Worm (Caenorhabditis elegans): ENCODE data around the gene hecd-1.

Gene hecd-1

DNA sequence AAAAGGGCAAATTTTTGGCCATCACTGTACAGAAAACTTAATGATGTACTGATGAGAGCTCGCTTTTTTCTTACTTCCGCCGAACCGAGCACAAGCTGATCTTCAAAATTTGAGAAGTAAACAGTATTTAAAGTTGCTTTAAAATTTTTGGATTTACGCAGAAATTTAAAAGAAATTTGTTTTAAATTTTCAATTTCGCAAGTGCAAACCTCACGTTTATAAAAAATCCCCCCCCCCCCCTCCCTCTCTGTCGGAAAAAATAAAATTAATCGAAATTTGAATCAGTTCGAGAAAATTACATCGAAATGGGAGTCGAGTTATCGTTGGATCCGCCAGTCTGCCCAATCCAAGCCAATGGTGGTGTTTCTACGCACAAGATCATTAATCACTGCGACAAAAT lies 8.8 kb upstream of the hecd-1 start, which contains the start of gene C34D4.3:
TSS of gene C34D4.3 (plus strand) at position 301 of the 400 bp plus-strand sequence.
- TF ChIP-seq unc-62 (GFP tag; optimal IDR thresholded peaks at IDR 0.05) (no peak), Y116A8C.19 (tag; optimal IDR thresholded peaks at IDR 0.05; ENCODE audit: borderline replicate concordance) (no peak), egl-13 (tag; optimal IDR thresholded peaks at IDR 0.05) (no peak), elt-3 (tag; optimal IDR thresholded peaks at IDR 0.05) (no peak), ztf-4 (tag; optimal IDR thresholded peaks at IDR 0.05) (no peak), aha-1 (tag; optimal IDR thresholded peaks at IDR 0.05) (no peak), ces-1 (GFP tag; optimal IDR thresholded peaks at IDR 0.05) (no peak), ceh-88 (GFP tag; IDR thresholded peaks at IDR 0.05) (no peak), unc-98 (GFP tag; IDR thresholded peaks at IDR 0.05) (no peak), mdl-1 (tag; optimal IDR thresholded peaks at IDR 0.05) (no peak), nhr-20 (tag; optimal IDR thresholded peaks at IDR 0.05) (no peak), ceh-82 (tag; optimal IDR thresholded peaks at IDR 0.05) (no peak), C16A3.4 (tag; optimal IDR thresholded peaks at IDR 0.05) (no peak), lin-39 (tag; optimal IDR thresholded peaks at IDR 0.05) (no peak), ztf-11 (tag; optimal IDR thresholded peaks at IDR 0.05) (no peak), ceh-63 (GFP tag; optimal IDR thresholded peaks at IDR 0.05) (no peak), rnt-1 (tag; optimal IDR thresholded peaks at IDR 0.05) (no peak), hlh-4 (tag; optimal IDR thresholded peaks at IDR 0.05) (no peak)

DNA sequence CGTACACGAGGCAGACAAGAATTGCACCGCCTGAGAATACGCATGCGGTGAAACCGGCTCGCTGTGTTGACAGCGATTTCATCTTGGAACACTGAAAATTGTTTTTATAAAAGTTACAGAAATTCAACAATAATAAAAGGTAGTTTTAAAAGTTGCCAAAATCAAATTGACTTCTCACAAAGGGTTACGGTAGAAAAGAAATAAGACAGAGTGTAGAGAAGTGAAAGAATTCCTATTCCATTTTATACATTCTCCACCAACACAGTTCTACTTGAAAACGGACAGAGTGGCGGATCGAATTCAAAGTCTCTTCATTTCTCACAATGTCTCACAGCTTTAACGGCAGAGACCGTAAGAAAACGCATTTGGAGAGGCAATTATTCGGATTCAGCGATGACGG lies 7.9 kb upstream of the hecd-1 start, which contains the start of gene col-113:
TSS of gene col-113 (minus strand) at position 101 of the 400 bp plus-strand sequence.
- no peak for TF ChIP-seq nhr-84 (tag; optimal IDR thresholded peaks at IDR 0.05)
- TF ChIP-seq nhr-85 (tag): peak; percentile 55
- no peak for TF ChIP-seq vab-15 (tag; optimal IDR thresholded peaks at IDR 0.05)
- no peak for TF ChIP-seq aha-1 (tag; optimal IDR thresholded peaks at IDR 0.05)

DNA sequence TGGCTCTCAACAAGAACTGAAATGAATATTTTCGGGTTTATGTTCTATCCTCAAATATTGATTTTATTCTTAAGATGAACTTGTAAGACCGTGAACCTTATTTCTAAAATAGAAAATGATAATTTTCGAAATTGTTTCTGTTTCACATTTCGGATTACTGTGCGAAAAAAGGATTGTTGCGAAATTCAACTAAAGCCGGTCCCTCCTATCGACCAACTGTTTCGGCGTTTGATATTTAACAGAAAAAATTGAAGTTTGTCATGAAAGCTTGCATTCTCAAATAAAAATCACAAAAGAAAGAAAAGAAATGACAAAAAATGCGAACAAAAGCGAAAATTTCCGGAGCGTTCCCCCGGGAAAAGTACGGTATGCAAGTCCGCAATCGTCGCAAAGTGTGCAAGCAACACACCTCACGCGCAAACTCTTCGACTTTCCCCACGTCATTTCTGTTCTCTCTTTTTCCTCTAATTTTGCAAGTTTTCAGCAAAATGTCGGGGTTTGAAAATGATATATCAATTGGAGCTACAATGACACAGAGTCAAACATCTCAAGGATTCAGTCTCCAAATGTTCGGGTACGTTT lies 4.6 kb upstream of the hecd-1 start, which contains the start of gene C34D4.4:
TSS of gene C34D4.4 (plus strand) at position 342 of the 582 bp plus-strand sequence.
- TF ChIP-seq rnt-1 (tag; optimal IDR thresholded peaks at IDR 0.05) (peak; percentile 19), isw-1 (GFP tag; IDR thresholded peaks at IDR 0.05) (peak; percentile 17; the same call in 1 of the 2 replicates), mep-1 (tag; optimal IDR thresholded peaks at IDR 0.05) (peak; percentile 20), fkh-8 (tag; optimal IDR thresholded peaks at IDR 0.05) (peak; percentile 31), efl-1 (optimal IDR thresholded peaks at IDR 0.05) (peak; percentile 61 to 64), efl-1 (GFP tag; optimal IDR thresholded peaks at IDR 0.05 in 1 of 2) (peak; percentile 61 to 95), xbp-1 (tag; optimal IDR thresholded peaks at IDR 0.05) (peak; percentile 9), elt-2 (tag; optimal IDR thresholded peaks at IDR 0.05) (no peak), zip-4 (GFP tag; optimal IDR thresholded peaks at IDR 0.05) (peak; percentile 61), skn-1 (tag; optimal IDR thresholded peaks at IDR 0.05) (peak; percentile 39), lin-15B (tag; optimal IDR thresholded peaks at IDR 0.05) (peak; percentile 35), F16B12.6 (tag; optimal IDR thresholded peaks at IDR 0.05) (peak; percentile 92), unc-130 (tag; optimal IDR thresholded peaks at IDR 0.05) (peak; percentile 22), hpl-2 (GFP tag; optimal IDR thresholded peaks at IDR 0.05) (no peak), hlh-4 (tag; optimal IDR thresholded peaks at IDR 0.05) (no peak), dpl-1 (GFP tag; optimal IDR thresholded peaks at IDR 0.05) (peak; percentile 32 to 60 (median 58)), blmp-1 (tag; optimal IDR thresholded peaks at IDR 0.05) (peak; percentile 65), ceh-82 (tag; optimal IDR thresholded peaks at IDR 0.05) (peak in 2 of 3 experiments; percentile 3 to 48), lin-13 (GFP tag; optimal IDR thresholded peaks at IDR 0.05) (peak; percentile 15), lir-3 (tag; optimal IDR thresholded peaks at IDR 0.05; ENCODE audit: poor library complexity) (no peak), efl-3 (GFP tag; optimal IDR thresholded peaks at IDR 0.05) (no peak), lin-35 (GFP tag; optimal IDR thresholded peaks at IDR 0.05) (peak; percentile 57 to 72), nhr-47 (tag; optimal IDR thresholded peaks at IDR 0.05) (peak; percentile 45), snpc-4 (tag; optimal IDR thresholded peaks at IDR 0.05) (peak; percentile 3), fos-1 (tag; optimal IDR thresholded peaks at IDR 0.05) (no peak), lin-14 (GFP tag; optimal IDR thresholded peaks at IDR 0.05) (peak; percentile 53), sptf-1 (tag; optimal IDR thresholded peaks at IDR 0.05) (no peak), nhr-237 (tag; optimal IDR thresholded peaks at IDR 0.05) (no peak), nhr-71 (tag; optimal IDR thresholded peaks at IDR 0.05) (peak; percentile 36), lsy-2 (tag; optimal IDR thresholded peaks at IDR 0.05) (peak; percentile 90 to 98), nhr-20 (tag; optimal IDR thresholded peaks at IDR 0.05) (peak; percentile 14), snu-23 (GFP tag; optimal IDR thresholded peaks at IDR 0.05) (peak; percentile 47)
